Worm (Caenorhabditis elegans) whole organism, midembryonic: ENCODE data around the gene flp-23.

Experiments used
- T22C8.4 ChIP-seq: fragments of 200-800 bp; sonication (Bioruptor generic); IDR thresholded peaks from 2 replicates; pipeline ENCODE4 v1.3.6; 2022; ENCODE audit warnings: missing genetic modification characterization, missing compliant biosample characterization
- cog-1 ChIP-seq: sonication (generic microtip); optimal IDR thresholded peaks from 2 replicates; lab custom pipeline; 2016; ENCODE audit warnings: missing genetic modification characterization, missing compliant biosample characterization
- flt-1 ChIP-seq: fragments of 200-800 bp; sonication (Bioruptor generic); IDR thresholded peaks from 2 replicates; pipeline ENCODE4 v1.3.6; 2022; ENCODE audit warnings: missing genetic modification characterization, missing compliant biosample characterization
- klf-2 ChIP-seq: fragments of 200-800 bp; sonication (Bioruptor generic); conservative IDR thresholded peaks from 2 replicates; pipeline ENCODE4 v1.3.6; 2022; ENCODE audit warnings: missing genetic modification reagents, missing genetic modification characterization, missing compliant biosample characterization
- med-1 ChIP-seq: sonication (generic microtip); optimal IDR thresholded peaks from 2 replicates; lab custom pipeline; 2017; ENCODE audit warnings: missing genetic modification characterization, mild to moderate bottlenecking, missing compliant biosample characterization, antibody characterized with exemption, missing genetic modification reagents; ENCODE audit not compliant: insufficient read depth
- ref-1 ChIP-seq: fragments of 200-800 bp; sonication (Bioruptor generic); conservative IDR thresholded peaks from 2 replicates; pipeline ENCODE4 v1.3.6; 2022; ENCODE audit warnings: missing genetic modification reagents, missing genetic modification characterization, missing compliant biosample characterization
- tab-1 ChIP-seq: fragments of 200-800 bp; sonication (Bioruptor generic); IDR thresholded peaks from 2 replicates; pipeline ENCODE4 v1.3.6; 2022; ENCODE audit warnings: missing genetic modification characterization, missing compliant biosample characterization
- ztf-23 ChIP-seq: fragments of 200-800 bp; sonication (Bioruptor generic); IDR thresholded peaks from 2 replicates; pipeline ENCODE4 v1.3.6; 2022; ENCODE audit warnings: missing genetic modification reagents, missing genetic modification characterization, missing compliant biosample characterization
- ztf-29 ChIP-seq: fragments of 200-800 bp; sonication (Bioruptor generic); IDR thresholded peaks from 2 replicates; pipeline ENCODE4 v1.3.6; 2022; ENCODE audit warnings: missing genetic modification reagents, missing genetic modification characterization, missing compliant biosample characterization

The flp-23 gene

ce11 chrIII:8650235-8650817 lies at the start of gene flp-23:
flp-23 (plus strand) TSS chrIII:8650767.
- TF ChIP-seq ztf-23 (GFP tag; lab: Robert Waterston, UW) (peak; percentile 87), ref-1 (GFP tag; lab: Robert Waterston, UW) (peak; percentile 80), T22C8.4 (peak; percentile 74), ztf-29 (GFP tag; lab: Robert Waterston, UW) (peak; percentile 74), med-1 (GFP tag; lab: Kevin White, UChicago) (peak; percentile 51), klf-2 (GFP tag; lab: Robert Waterston, UW) (peak; percentile 77), cog-1 (peak; percentile 80), tab-1 (GFP tag; lab: Robert Waterston, UW) (peak; percentile 93), flt-1 (peak; percentile 91)

ce11 chrIII:8602148-8602547 lies 48.4 kb upstream of the flp-23 start:
- TF ChIP-seq T22C8.4 (no peak), ztf-23 (GFP tag; lab: Robert Waterston, UW) (no peak), flt-1 (no peak), med-1 (GFP tag; lab: Kevin White, UChicago) (no peak), ref-1 (GFP tag; lab: Robert Waterston, UW) (no peak), ztf-29 (GFP tag; lab: Robert Waterston, UW) (no peak), tab-1 (GFP tag; lab: Robert Waterston, UW) (no peak), klf-2 (GFP tag; lab: Robert Waterston, UW) (no peak), cog-1 (no peak)

- no peak for TF ChIP-seq klf-2 (GFP tag; lab: Robert Waterston, UW)
- no peak for TF ChIP-seq ref-1 (GFP tag; lab: Robert Waterston, UW)
- TF ChIP-seq tab-1 (GFP tag; lab: Robert Waterston, UW): no peak
- no peak for TF ChIP-seq med-1 (GFP tag; lab: Kevin White, UChicago)
Observed at ce11 chrIII:8605532-8605931, 45.0 kb upstream of the flp-23 start, which contains the start of gene C06E1.1. C06E1.1 (plus strand) TSS chrIII:8605832.

ce11 chrIII:8609683-8610082 lies 40.9 kb upstream of the flp-23 start, which contains the start of gene C06E1.9:
C06E1.9 (minus strand) TSS chrIII:8609783.
- no peak for TF ChIP-seq ztf-23 (GFP tag; lab: Robert Waterston, UW)
- TF ChIP-seq T22C8.4: no peak
- no peak for TF ChIP-seq flt-1
- no peak for TF ChIP-seq ztf-29 (GFP tag; lab: Robert Waterston, UW)
- no peak for TF ChIP-seq tab-1 (GFP tag; lab: Robert Waterston, UW)
- TF ChIP-seq ref-1 (GFP tag; lab: Robert Waterston, UW): no peak
- TF ChIP-seq med-1 (GFP tag; lab: Kevin White, UChicago): no peak
- TF ChIP-seq cog-1: no peak
- TF ChIP-seq klf-2 (GFP tag; lab: Robert Waterston, UW): no peak

- TF ChIP-seq cog-1: no peak
- no peak for TF ChIP-seq med-1 (GFP tag; lab: Kevin White, UChicago)
- TF ChIP-seq T22C8.4: no peak
- no peak for TF ChIP-seq ztf-23 (GFP tag; lab: Robert Waterston, UW)
- no peak for TF ChIP-seq tab-1 (GFP tag; lab: Robert Waterston, UW)
- no peak for TF ChIP-seq ztf-29 (GFP tag; lab: Robert Waterston, UW)
- no peak for TF ChIP-seq flt-1
- no peak for TF ChIP-seq ref-1 (GFP tag; lab: Robert Waterston, UW)
- no peak for TF ChIP-seq klf-2 (GFP tag; lab: Robert Waterston, UW)
Observed at ce11 chrIII:8611282-8611681, 39.3 kb upstream of the flp-23 start.

- TF ChIP-seq ref-1 (GFP tag; lab: Robert Waterston, UW) (no peak), klf-2 (GFP tag; lab: Robert Waterston, UW) (no peak), ztf-23 (GFP tag; lab: Robert Waterston, UW) (no peak), T22C8.4 (no peak), flt-1 (no peak), cog-1 (no peak), tab-1 (GFP tag; lab: Robert Waterston, UW) (no peak), ztf-29 (GFP tag; lab: Robert Waterston, UW) (no peak), med-1 (GFP tag; lab: Kevin White, UChicago) (no peak)
Observed at ce11 chrIII:8613573-8613972, 37.0 kb upstream of the flp-23 start.

ce11 chrIII:8614490-8614889 lies 36.1 kb upstream of the flp-23 start, which contains the start of gene rha-2:
rha-2 (minus strand) TSS chrIII:8614569.
- TF ChIP-seq T22C8.4 (no peak), flt-1 (no peak)

- TF ChIP-seq ztf-29 (GFP tag; lab: Robert Waterston, UW) (no peak), tab-1 (GFP tag; lab: Robert Waterston, UW) (no peak), cog-1 (no peak)
Observed at ce11 chrIII:8616587-8616986, 34.0 kb upstream of the flp-23 start, which contains the start of gene C06E1.11. C06E1.11 (minus strand) TSS chrIII:8616687.

- TF ChIP-seq cog-1: no peak
- TF ChIP-seq ztf-29 (GFP tag; lab: Robert Waterston, UW): no peak
- peak; percentile 26; the same call in 1 of the 2 replicates for TF ChIP-seq T22C8.4
- TF ChIP-seq tab-1 (GFP tag; lab: Robert Waterston, UW): no peak
Observed at ce11 chrIII:8618412-8618960, 32.1 kb upstream of the flp-23 start, which contains the start of gene C13G5.2. C13G5.2 (minus strand) TSS chrIII:8618462.

- no peak for TF ChIP-seq med-1 (GFP tag; lab: Kevin White, UChicago)
- no peak for TF ChIP-seq cog-1
Observed at ce11 chrIII:8620259-8620658, 30.3 kb upstream of the flp-23 start.
